Worm (Caenorhabditis elegans): Measurements from ENCODE around the gene W03B1.3.

W03B1.3 gene

ce11 chrIV:4289267-4289666 is 46.8 kb downstream of the W03B1.3 start, which contains the start of gene F15E6.5:
Gene F15E6.5, plus strand, starts transcription at chrIV:4289567.
- TF ChIP-seq snpc-4 (tag; optimal IDR thresholded peaks at IDR 0.05), result no peak
- no peak for TF ChIP-seq cnd-1 (tag; optimal IDR thresholded peaks at IDR 0.05)
- no peak for TF ChIP-seq ces-1 (GFP tag; optimal IDR thresholded peaks at IDR 0.05)
- no peak for TF ChIP-seq ceh-83 (GFP tag; optimal IDR thresholded peaks at IDR 0.05)
- no peak for TF ChIP-seq mls-2 (tag; optimal IDR thresholded peaks at IDR 0.05)
- TF ChIP-seq drap-1 (GFP tag; optimal IDR thresholded peaks at IDR 0.05), result no peak
- no peak for TF ChIP-seq mep-1 (tag; optimal IDR thresholded peaks at IDR 0.05)
- no peak for TF ChIP-seq nhr-237 (tag; optimal IDR thresholded peaks at IDR 0.05)
- no peak for TF ChIP-seq nhr-2 (tag; optimal IDR thresholded peaks at IDR 0.05)
- no peak for TF ChIP-seq sptf-1 (tag; optimal IDR thresholded peaks at IDR 0.05)
- no peak for TF ChIP-seq tbx-8 (GFP tag; optimal IDR thresholded peaks at IDR 0.05)
- TF ChIP-seq ceh-43 (GFP tag; optimal IDR thresholded peaks at IDR 0.05), result no peak
- TF ChIP-seq zip-8 (tag; optimal IDR thresholded peaks at IDR 0.05), result no peak
- TF ChIP-seq ztf-11 (tag; optimal IDR thresholded peaks at IDR 0.05), result no peak
- TF ChIP-seq lin-32 (GFP tag; optimal IDR thresholded peaks at IDR 0.05), result no peak

- TF ChIP-seq nhr-2 (tag; optimal IDR thresholded peaks at IDR 0.05) (no peak), tbx-8 (GFP tag; optimal IDR thresholded peaks at IDR 0.05) (no peak), drap-1 (GFP tag; optimal IDR thresholded peaks at IDR 0.05) (no peak), unc-39 (tag; optimal IDR thresholded peaks at IDR 0.05) (no peak), mls-2 (tag; optimal IDR thresholded peaks at IDR 0.05) (no peak), nhr-76 (tag; optimal IDR thresholded peaks at IDR 0.05) (no peak), ces-1 (GFP tag; optimal IDR thresholded peaks at IDR 0.05) (no peak), snpc-4 (tag; optimal IDR thresholded peaks at IDR 0.05) (no peak), ham-2 (GFP tag; optimal IDR thresholded peaks at IDR 0.05) (no peak), sptf-1 (tag; optimal IDR thresholded peaks at IDR 0.05) (no peak)
Measured at ce11 chrIV:4288332-4288731, 47.7 kb downstream of the W03B1.3 start, which contains the start of gene srv-4. Gene srv-4, minus strand, starts transcription at chrIV:4288432.

- TF ChIP-seq nhr-28 (tag; optimal IDR thresholded peaks at IDR 0.05) (no peak), lin-32 (GFP tag; optimal IDR thresholded peaks at IDR 0.05) (no peak), ztf-11 (tag; optimal IDR thresholded peaks at IDR 0.05) (no peak), M03D4.4 (tag; optimal IDR thresholded peaks at IDR 0.05) (no peak), mep-1 (tag; optimal IDR thresholded peaks at IDR 0.05) (no peak), nhr-76 (tag; optimal IDR thresholded peaks at IDR 0.05) (no peak), ceh-43 (GFP tag; optimal IDR thresholded peaks at IDR 0.05) (no peak), snpc-4 (tag; optimal IDR thresholded peaks at IDR 0.05) (no peak), lsy-2 (tag; optimal IDR thresholded peaks at IDR 0.05) (no peak), nhr-2 (tag; optimal IDR thresholded peaks at IDR 0.05) (no peak), drap-1 (GFP tag; optimal IDR thresholded peaks at IDR 0.05) (no peak), elt-1 (tag; optimal IDR thresholded peaks at IDR 0.05; ENCODE audit: borderline replicate concordance, insufficient read depth) (no peak), mls-2 (tag; optimal IDR thresholded peaks at IDR 0.05) (no peak), nhr-12 (tag; optimal IDR thresholded peaks at IDR 0.05) (no peak), ces-1 (GFP tag; optimal IDR thresholded peaks at IDR 0.05) (no peak), unc-120 (tag; optimal IDR thresholded peaks at IDR 0.05; ENCODE audit: poor library complexity, severe bottlenecking) (no peak), unc-39 (tag; optimal IDR thresholded peaks at IDR 0.05) (no peak), lin-13 (tag; optimal IDR thresholded peaks at IDR 0.05) (no peak), pha-4 (tag; optimal IDR thresholded peaks at IDR 0.05) (no peak), tbx-8 (GFP tag; optimal IDR thresholded peaks at IDR 0.05) (no peak)
Measured at ce11 chrIV:4284989-4285388, 51.0 kb downstream of the W03B1.3 start.

- TF ChIP-seq ham-2 (GFP tag; optimal IDR thresholded peaks at IDR 0.05) (no peak), sem-2 (GFP tag; optimal IDR thresholded peaks at IDR 0.05) (no peak), lin-32 (GFP tag; optimal IDR thresholded peaks at IDR 0.05) (no peak), mls-2 (tag; optimal IDR thresholded peaks at IDR 0.05) (no peak), nhr-28 (tag; optimal IDR thresholded peaks at IDR 0.05) (no peak), ces-1 (GFP tag; optimal IDR thresholded peaks at IDR 0.05) (no peak), flh-1 (GFP tag; optimal IDR thresholded peaks at IDR 0.05) (no peak), snpc-4 (tag; optimal IDR thresholded peaks at IDR 0.05) (no peak), nhr-76 (tag; optimal IDR thresholded peaks at IDR 0.05) (no peak), drap-1 (GFP tag; optimal IDR thresholded peaks at IDR 0.05) (no peak), lsy-2 (tag; optimal IDR thresholded peaks at IDR 0.05) (no peak), ceh-39 (tag; optimal IDR thresholded peaks at IDR 0.05) (no peak), ztf-11 (tag; optimal IDR thresholded peaks at IDR 0.05) (no peak), mep-1 (tag; optimal IDR thresholded peaks at IDR 0.05) (no peak), zip-8 (tag; optimal IDR thresholded peaks at IDR 0.05) (no peak)
Measured at ce11 chrIV:4284020-4284419, 52.0 kb downstream of the W03B1.3 start, which contains the start of gene F15E6.6. Gene F15E6.6, minus strand, starts transcription at chrIV:4284120.

Measured in whole organism, mixed stage, embryonic.